Worm (Caenorhabditis elegans): ENCODE results near the gene F28A12.3.
A peak's percentile ranks its signal among the peaks of the same experiment; 100 is the strongest.

The F28A12.3 gene

ce11 chrV:8594105-8594964 lies 46.8 kb downstream of the F28A12.3 start, which contains the start of gene tag-196:
Gene tag-196, plus strand, starts transcription at chrV:8594914.
- peak; percentile 74 for TF ChIP-seq unc-130 (tag; optimal IDR thresholded peaks at IDR 0.05)
- TF ChIP-seq efl-1 (optimal IDR thresholded peaks at IDR 0.05): no peak
- TF ChIP-seq efl-1 (GFP tag; optimal IDR thresholded peaks at IDR 0.05 in 1 of 2): peak; percentile 6 to 82
- TF ChIP-seq pag-3 (tag; optimal IDR thresholded peaks at IDR 0.05; ENCODE audit: borderline replicate concordance, insufficient read depth): peak; percentile 44
- TF ChIP-seq mdl-1 (tag; optimal IDR thresholded peaks at IDR 0.05): peak in 1 of 2 experiments; percentile 18
- peak; percentile 68 for TF ChIP-seq nhr-71 (tag; optimal IDR thresholded peaks at IDR 0.05)
- TF ChIP-seq isw-1 (GFP tag; IDR thresholded peaks at IDR 0.05): no peak
- TF ChIP-seq nhr-76 (tag; optimal IDR thresholded peaks at IDR 0.05): no peak
- TF ChIP-seq F16B12.6 (tag; optimal IDR thresholded peaks at IDR 0.05): no peak
- TF ChIP-seq ets-5 (GFP tag; IDR thresholded peaks at IDR 0.05): no peak
- TF ChIP-seq snu-23 (GFP tag; optimal IDR thresholded peaks at IDR 0.05): peak; percentile 8
- peak in 1 of 2 experiments; percentile 15 for TF ChIP-seq ztf-11 (tag; optimal IDR thresholded peaks at IDR 0.05)
- no peak for TF ChIP-seq zip-4 (GFP tag; optimal IDR thresholded peaks at IDR 0.05)
- peak; percentile 12 for TF ChIP-seq nhr-20 (tag; optimal IDR thresholded peaks at IDR 0.05)
- no peak for TF ChIP-seq dsc-1 (tag; optimal IDR thresholded peaks at IDR 0.05)
- no peak for TF ChIP-seq zag-1 (tag; optimal IDR thresholded peaks at IDR 0.05)
- peak in 1 of 2 experiments; percentile 28 for TF ChIP-seq lin-35 (GFP tag; optimal IDR thresholded peaks at IDR 0.05)
- no peak for TF ChIP-seq hlh-4 (tag; optimal IDR thresholded peaks at IDR 0.05)
- TF ChIP-seq lin-39 (tag; optimal IDR thresholded peaks at IDR 0.05): no peak
- no peak for TF ChIP-seq nhr-77 (tag; optimal IDR thresholded peaks at IDR 0.05)
- TF ChIP-seq ceh-90 (tag; optimal IDR thresholded peaks at IDR 0.05): no peak
- TF ChIP-seq Y116A8C.19 (tag; optimal IDR thresholded peaks at IDR 0.05; ENCODE audit: borderline replicate concordance): no peak
- peak; percentile 80 for TF ChIP-seq rnt-1 (tag; optimal IDR thresholded peaks at IDR 0.05)
- TF ChIP-seq fkh-4 (tag; optimal IDR thresholded peaks at IDR 0.05; ENCODE audit: borderline replicate concordance): no peak
- TF ChIP-seq lin-14 (GFP tag; optimal IDR thresholded peaks at IDR 0.05): peak; percentile 76
- no peak for TF ChIP-seq lir-3 (tag; optimal IDR thresholded peaks at IDR 0.05; ENCODE audit: poor library complexity)
- no peak for TF ChIP-seq ceh-8 (GFP tag; optimal IDR thresholded peaks at IDR 0.05)
- no peak for TF ChIP-seq egl-13 (tag; optimal IDR thresholded peaks at IDR 0.05)
- peak; percentile 38 to 41 for TF ChIP-seq lsy-2 (tag; optimal IDR thresholded peaks at IDR 0.05)
- no peak for TF ChIP-seq C16A3.4 (tag; optimal IDR thresholded peaks at IDR 0.05)
- peak; percentile 36; the same call in 1 of the 2 replicates for TF ChIP-seq nhr-19 (GFP tag; conservative IDR thresholded peaks at IDR 0.05)
- TF ChIP-seq tlp-1 (tag; optimal IDR thresholded peaks at IDR 0.05): no peak

DNA sequence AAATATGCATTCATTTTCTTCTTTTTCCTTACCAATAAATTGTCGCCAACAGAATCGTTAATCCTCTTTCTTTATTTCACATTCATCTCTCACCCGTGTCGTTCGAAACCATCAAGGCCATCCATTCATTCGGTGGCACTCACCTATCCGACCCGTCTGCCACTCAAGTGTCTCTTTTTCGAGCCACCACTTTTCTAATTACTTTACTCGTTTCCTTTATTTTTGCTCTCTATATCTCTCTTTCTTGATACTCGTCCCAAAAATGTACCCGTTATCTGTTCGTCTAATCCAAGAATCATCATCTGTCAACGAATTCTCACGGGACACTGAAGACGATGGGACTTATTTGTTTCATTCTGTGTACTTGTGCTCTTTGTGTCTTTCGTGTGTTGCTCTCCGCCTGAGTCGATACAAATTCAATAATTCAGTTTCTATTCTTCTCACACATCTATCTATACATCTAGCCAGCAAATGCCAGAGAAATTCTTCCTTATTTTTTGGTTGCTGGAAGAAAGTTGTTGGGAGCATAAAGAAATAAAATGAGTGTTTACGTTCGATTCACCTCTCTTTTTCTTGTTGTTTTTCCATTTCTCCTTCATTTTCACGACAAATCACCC lies 48.4 kb downstream of the F28A12.3 start:
- TF ChIP-seq efl-1 (optimal IDR thresholded peaks at IDR 0.05) (no peak), efl-1 (GFP tag; optimal IDR thresholded peaks at IDR 0.05 in 1 of 2) (peak in 1 of 2 experiments; percentile 75), lin-14 (GFP tag; optimal IDR thresholded peaks at IDR 0.05) (peak; percentile 38), fkh-10 (GFP tag; optimal IDR thresholded peaks at IDR 0.05) (peak; percentile 5), ceh-63 (GFP tag; optimal IDR thresholded peaks at IDR 0.05) (no peak), nhr-85 (tag) (peak; percentile 25), blmp-1 (tag; optimal IDR thresholded peaks at IDR 0.05) (peak; percentile 23), sup-37 (GFP tag; optimal IDR thresholded peaks at IDR 0.05) (no peak), Y116A8C.19 (tag; optimal IDR thresholded peaks at IDR 0.05; ENCODE audit: borderline replicate concordance) (no peak), hlh-17 (GFP tag; optimal IDR thresholded peaks at IDR 0.05; ENCODE audit: borderline replicate concordance) (no peak)
